Fruit fly (Drosophila melanogaster) whole organism, prepupa: ENCODE data around the gene Tep2.

Experiments
- CG10631 ChIP-seq: fragments of 200-800 bp; sonication (Bioruptor generic); optimal IDR thresholded peaks from 2 replicates; lab custom pipeline; 2016; ENCODE audit warnings: missing biosample characterization, missing genetic modification characterization
- CG1621 ChIP-seq: fragments of 200-800 bp; sonication (Bioruptor generic); optimal IDR thresholded peaks from 3 replicates; lab custom pipeline; 2018; ENCODE audit warnings: missing biosample characterization, mild to moderate bottlenecking, missing genetic modification characterization
- CG16779 ChIP-seq: fragments of 200-800 bp; sonication (Bioruptor generic); optimal IDR thresholded peaks from 3 replicates; lab custom pipeline; 2017; ENCODE audit warnings: missing biosample characterization, mild to moderate bottlenecking, missing genetic modification characterization
- CG32006 ChIP-seq: fragments of 200-800 bp; sonication (Bioruptor generic); optimal IDR thresholded peaks from 3 replicates; lab custom pipeline; 2017; ENCODE audit warnings: missing biosample characterization, mild to moderate bottlenecking, missing genetic modification characterization
- CG4318 ChIP-seq: fragments of 200-800 bp; sonication (Bioruptor generic); optimal IDR thresholded peaks from 3 replicates; lab custom pipeline; 2017; ENCODE audit warnings: missing biosample characterization, mild to moderate bottlenecking, missing genetic modification characterization
- CG6163 ChIP-seq: fragments of 200-800 bp; sonication (Bioruptor generic); IDR thresholded peaks from 3 replicates; pipeline ENCODE4 v1.3.6; 2022; ENCODE audit warnings: missing biosample characterization, missing genetic modification characterization
- CG8632 ChIP-seq: fragments of 200-800 bp; sonication (Bioruptor generic); optimal IDR thresholded peaks from 3 replicates; lab custom pipeline; 2016; ENCODE audit warnings: missing biosample characterization, missing genetic modification characterization
- Eip78C ChIP-seq: fragments of 200-800 bp; sonication (Bioruptor generic); peaks from one replicate; lab custom pipeline; 2016; ENCODE audit warnings: missing biosample characterization, missing genetic modification characterization
- Ets21C ChIP-seq: fragments of 200-800 bp; sonication (Bioruptor generic); optimal IDR thresholded peaks from 3 replicates; lab custom pipeline; 2016; ENCODE audit warnings: missing biosample characterization, missing genetic modification characterization
- Gug ChIP-seq: fragments of 200-800 bp; sonication (Bioruptor generic); IDR thresholded peaks from 2 replicates; pipeline ENCODE4 v1.3.6; 2022; ENCODE audit warnings: missing biosample characterization, missing genetic modification characterization
- Hr38 ChIP-seq: sonication (Bioruptor generic); optimal IDR thresholded peaks from 2 replicates; lab custom pipeline; 2016; ENCODE audit warnings: missing biosample characterization, missing genetic modification characterization
- Smox ChIP-seq: fragments of 200-800 bp; sonication (Bioruptor generic); optimal IDR thresholded peaks from 3 replicates; lab custom pipeline; 2016; ENCODE audit warnings: missing biosample characterization, missing genetic modification characterization
- Sox14 ChIP-seq: fragments of 200-800 bp; sonication (Bioruptor generic); optimal IDR thresholded peaks from 3 replicates; lab custom pipeline; 2016; ENCODE audit warnings: missing biosample characterization, missing genetic modification characterization
- achi ChIP-seq: fragments of 200-800 bp; sonication (Bioruptor generic); optimal IDR thresholded peaks from 3 replicates; lab custom pipeline; 2016; ENCODE audit warnings: missing biosample characterization, missing genetic modification characterization
- net ChIP-seq: fragments of 200-800 bp; sonication (Bioruptor generic); optimal IDR thresholded peaks from 3 replicates; lab custom pipeline; 2016; ENCODE audit warnings: missing biosample characterization, missing genetic modification characterization
- pdm3 ChIP-seq: fragments of 200-800 bp; sonication (Bioruptor generic); optimal IDR thresholded peaks from 3 replicates; lab custom pipeline; 2016; ENCODE audit warnings: missing biosample characterization, missing genetic modification characterization
- spab ChIP-seq: fragments of 200-800 bp; sonication (Bioruptor generic); optimal IDR thresholded peaks from 2 replicates; lab custom pipeline; 2017; ENCODE audit warnings: missing biosample characterization, mild to moderate bottlenecking, missing genetic modification characterization, missing genetic modification reagents
- svp ChIP-seq: fragments of 200-800 bp; sonication (Bioruptor generic); peaks from one replicate; lab custom pipeline; 2016; ENCODE audit warnings: missing biosample characterization, missing genetic modification characterization
- vri ChIP-seq: fragments of 200-800 bp; sonication (Bioruptor generic); optimal IDR thresholded peaks from 3 replicates; lab custom pipeline; 2016; ENCODE audit warnings: missing biosample characterization, mild to moderate bottlenecking, missing genetic modification characterization

Gene Tep2

dm6 chr2L:7675028-7675749 lies 26.2 kb downstream of the Tep2 start, which contains the start of gene Slob:
TSS of gene Slob (minus strand) at chr2L:7675078.
- TF ChIP-seq CG4318 (GFP tag; lab: Kevin White, UChicago) (no peak), CG6163 (GFP tag; lab: Robert Waterston, UW) (no peak), Eip78C (GFP tag; lab: Kevin White, UChicago) (peak; percentile 26)

dm6 chr2L:7665747-7666146 lies 35.7 kb downstream of the Tep2 start, which contains the start of gene Myo28B1:
TSS of gene Myo28B1 (plus strand) at chr2L:7666047.
- TF ChIP-seq svp (GFP tag; lab: Kevin White, UChicago) (peak; percentile 14), CG16779 (tag; lab: Kevin White, UChicago) (no peak)

- TF ChIP-seq CG32006 (GFP tag; lab: Kevin White, UChicago) (peak; percentile 2), CG4318 (GFP tag; lab: Kevin White, UChicago) (no peak), vri (GFP tag; lab: Kevin White, UChicago) (no peak), Gug (no peak)
- TF ChIP-seq, all 60 proteins: peak for 1
Measured at dm6 chr2L:7660087-7660486, 41.3 kb downstream of the Tep2 start.

DNA sequence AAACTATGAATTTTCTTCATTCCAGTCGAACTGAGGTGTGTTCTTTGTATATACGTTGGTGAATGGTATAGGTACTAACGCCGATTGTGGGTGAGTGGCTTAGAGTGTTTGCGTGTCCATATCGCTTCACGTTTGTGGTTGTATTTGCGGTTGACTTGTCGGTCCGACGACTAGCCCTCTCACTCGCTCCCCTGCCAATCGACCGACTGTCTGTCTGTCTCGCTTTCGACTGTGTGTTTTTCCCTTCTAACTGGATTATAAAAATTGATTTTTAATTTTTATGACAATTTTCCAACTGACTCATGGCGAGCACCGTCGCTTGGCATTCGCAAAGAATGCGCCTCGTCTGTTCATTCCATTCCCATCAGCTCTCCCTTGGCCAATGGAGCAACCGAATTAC lies 41.8 kb downstream of the Tep2 start:
- no peak for TF ChIP-seq Sox14 (GFP tag; lab: Kevin White, UChicago)
- no peak for TF ChIP-seq CG10631 (GFP tag; lab: Kevin White, UChicago)
- no peak for TF ChIP-seq spab (GFP tag; lab: Kevin White, UChicago)
- TF ChIP-seq Smox (GFP tag; lab: Kevin White, UChicago) = no peak
- TF ChIP-seq Hr38 (GFP tag; lab: Kevin White, UChicago) = no peak
- TF ChIP-seq Eip78C (GFP tag; lab: Kevin White, UChicago) = no peak
- TF ChIP-seq CG8632 (GFP tag; lab: Kevin White, UChicago) = no peak
- TF ChIP-seq CG1621 (tag; lab: Kevin White, UChicago) = no peak
- no peak for TF ChIP-seq CG16779 (tag; lab: Kevin White, UChicago)
- TF ChIP-seq pdm3 (GFP tag; lab: Kevin White, UChicago) = no peak
- TF ChIP-seq net (GFP tag; lab: Kevin White, UChicago) = no peak
- no peak for TF ChIP-seq Ets21C
- no peak for TF ChIP-seq achi (GFP tag; lab: Kevin White, UChicago)
- no peak for TF ChIP-seq CG6163 (GFP tag; lab: Robert Waterston, UW)
